Fruit fly (Drosophila melanogaster) whole organism, embryonic: ENCODE data around the gene Elp3.
A peak's percentile ranks its signal among the peaks of the same experiment; 100 is the strongest.

Experiments used
- Abd-B ChIP-seq: fragments of 200-800 bp; sonication (Bioruptor generic); optimal IDR thresholded peaks from 2 replicates; lab custom pipeline; 2018; ENCODE audit warnings: missing biosample characterization, mild to moderate bottlenecking, missing genetic modification characterization, moderate library complexity
- Ada2b ChIP-seq: fragments of 200-800 bp; sonication (Bioruptor generic); IDR thresholded peaks from 2 replicates; pipeline ENCODE4 v1.3.6; 2022; ENCODE audit warnings: missing biosample characterization, missing genetic modification characterization
- CG10462 ChIP-seq: fragments of 200-800 bp; sonication (Bioruptor generic); optimal IDR thresholded peaks from 2 replicates; lab custom pipeline; 2016; ENCODE audit warnings: missing biosample characterization, missing genetic modification characterization
- CG12391 ChIP-seq: fragments of 200-800 bp; sonication (Bioruptor generic); optimal IDR thresholded peaks from 3 replicates; lab custom pipeline; 2018; ENCODE audit warnings: missing biosample characterization, mild to moderate bottlenecking, missing genetic modification characterization, moderate library complexity
- CG13123 ChIP-seq: fragments of 200-800 bp; sonication (Bioruptor generic); optimal IDR thresholded peaks from 2 replicates; lab custom pipeline; 2016; ENCODE audit warnings: missing biosample characterization, missing genetic modification characterization
- CG14667 ChIP-seq: fragments of 200-800 bp; sonication (Bioruptor generic); IDR thresholded peaks from 2 replicates; pipeline ENCODE4 v1.3.6; 2022; ENCODE audit warnings: missing biosample characterization, missing genetic modification characterization
- CG14965 ChIP-seq: fragments of 200-800 bp; sonication (Bioruptor generic); optimal IDR thresholded peaks from 2 replicates; lab custom pipeline; 2016; ENCODE audit warnings: missing biosample characterization, missing genetic modification characterization, borderline replicate concordance
- CG17912 ChIP-seq: fragments of 200-800 bp; sonication (Bioruptor generic); optimal IDR thresholded peaks from 2 replicates; lab custom pipeline; 2018; ENCODE audit warnings: missing biosample characterization, mild to moderate bottlenecking, missing genetic modification characterization
- CG3065 ChIP-seq: fragments of 200-800 bp; sonication (Bioruptor generic); optimal IDR thresholded peaks from 2 replicates; lab custom pipeline; 2016; ENCODE audit warnings: missing biosample characterization, missing genetic modification characterization
- CG4282 ChIP-seq: fragments of 200-800 bp; sonication (Bioruptor generic); optimal IDR thresholded peaks from 2 replicates; lab custom pipeline; 2016; ENCODE audit warnings: missing biosample characterization, missing genetic modification characterization
- CG6813 ChIP-seq: fragments of 200-800 bp; sonication (Bioruptor generic); optimal IDR thresholded peaks from 2 replicates; lab custom pipeline; 2017; ENCODE audit warnings: missing biosample characterization, missing genetic modification characterization, mild to moderate bottlenecking, moderate library complexity, missing genetic modification reagents
- CG6854 ChIP-seq: fragments of 200-800 bp; sonication (Bioruptor generic); optimal IDR thresholded peaks from 3 replicates; lab custom pipeline; 2017; ENCODE audit warnings: missing biosample characterization, mild to moderate bottlenecking, missing genetic modification characterization
- CG7372 ChIP-seq: fragments of 200-800 bp; sonication (Bioruptor generic); IDR thresholded peaks from 2 replicates; pipeline ENCODE4 v1.3.6; 2022; ENCODE audit warnings: missing biosample characterization, missing genetic modification characterization
- CG7556 ChIP-seq: fragments of 200-800 bp; sonication (Bioruptor generic); optimal IDR thresholded peaks from 2 replicates; lab custom pipeline; 2017; ENCODE audit warnings: missing biosample characterization, mild to moderate bottlenecking, missing genetic modification characterization
- CG9215 ChIP-seq: fragments of 200-800 bp; sonication (Bioruptor generic); IDR thresholded peaks from 2 replicates; pipeline ENCODE4 v1.3.6; 2022; ENCODE audit warnings: missing biosample characterization, missing genetic modification characterization
- CG9797 ChIP-seq: fragments of 200-800 bp; sonication (Bioruptor generic); optimal IDR thresholded peaks from 3 replicates; lab custom pipeline; 2018; ENCODE audit warnings: missing biosample characterization, mild to moderate bottlenecking, missing genetic modification characterization
- CHES-1-like ChIP-seq: fragments of 200-800 bp; sonication (Bioruptor generic); optimal IDR thresholded peaks from 2 replicates; lab custom pipeline; 2016; ENCODE audit warnings: missing biosample characterization, missing genetic modification characterization
- D19A ChIP-seq: fragments of 200-800 bp; optimal IDR thresholded peaks from 3 replicates; lab custom pipeline; 2019; ENCODE audit warnings: missing biosample characterization, mild to moderate bottlenecking, missing genetic modification characterization, moderate library complexity
- Doc3 ChIP-seq: fragments of 200-800 bp; sonication (Bioruptor generic); IDR thresholded peaks from 3 replicates; pipeline ENCODE4 v1.3.6; 2022; ENCODE audit warnings: missing biosample characterization, missing genetic modification characterization; ENCODE audit not compliant: partially characterized antibody
- Drgx ChIP-seq: fragments of 200-800 bp; sonication (Bioruptor generic); IDR thresholded peaks from 2 replicates; pipeline ENCODE4 v1.3.6; 2022; ENCODE audit warnings: missing biosample characterization, missing genetic modification characterization
- Fer2 ChIP-seq: fragments of 200-800 bp; sonication (Bioruptor generic); optimal IDR thresholded peaks from 2 replicates; lab custom pipeline; 2018; ENCODE audit warnings: missing biosample characterization, mild to moderate bottlenecking, missing genetic modification characterization, moderate library complexity
- Meics ChIP-seq: fragments of 200-800 bp; sonication (Bioruptor generic); optimal IDR thresholded peaks from 2 replicates; lab custom pipeline; 2017; ENCODE audit warnings: missing biosample characterization, mild to moderate bottlenecking, missing genetic modification characterization
- Myb ChIP-seq: fragments of 200-800 bp; sonication (Bioruptor generic); optimal IDR thresholded peaks from 2 replicates; lab custom pipeline; 2016; ENCODE audit warnings: missing biosample characterization, missing genetic modification characterization
- NK7.1 ChIP-seq: fragments of 200-800 bp; sonication (Bioruptor generic); optimal IDR thresholded peaks from 3 replicates; lab custom pipeline; 2016; ENCODE audit warnings: missing biosample characterization, missing genetic modification characterization
- Nf-YB ChIP-seq: fragments of 200-800 bp; sonication (Bioruptor generic); optimal IDR thresholded peaks from 3 replicates; lab custom pipeline; 2019; ENCODE audit warnings: missing biosample characterization, mild to moderate bottlenecking, missing genetic modification characterization, moderate library complexity
- Ravus ChIP-seq: fragments of 200-800 bp; sonication (Bioruptor generic); IDR thresholded peaks from 2 replicates; pipeline ENCODE4 v1.3.6; 2022; ENCODE audit warnings: missing biosample characterization, missing genetic modification characterization
- Scr ChIP-seq: fragments of 200-800 bp; sonication (Bioruptor generic); IDR thresholded peaks from 2 replicates; pipeline ENCODE4 v1.3.6; 2022; ENCODE audit warnings: missing biosample characterization, missing genetic modification characterization; ENCODE audit not compliant: partially characterized antibody
- Sox100B ChIP-seq: fragments of 200-800 bp; sonication (Bioruptor generic); optimal IDR thresholded peaks from 3 replicates; lab custom pipeline; 2018; ENCODE audit warnings: missing biosample characterization, mild to moderate bottlenecking, missing genetic modification characterization
- Spps ChIP-seq: fragments of 200-800 bp; sonication (Bioruptor generic); optimal IDR thresholded peaks from 2 replicates; lab custom pipeline; 2018; ENCODE audit warnings: missing biosample characterization, mild to moderate bottlenecking, missing genetic modification characterization
- Sry-β ChIP-seq: fragments of 200-800 bp; sonication (Bioruptor generic); optimal IDR thresholded peaks from 2 replicates; lab custom pipeline; 2018; ENCODE audit warnings: missing biosample characterization, mild to moderate bottlenecking, missing genetic modification characterization, moderate library complexity
- Ssrp ChIP-seq: fragments of 200-800 bp; sonication (Bioruptor generic); optimal IDR thresholded peaks from 2 replicates; lab custom pipeline; 2018; ENCODE audit warnings: missing biosample characterization, mild to moderate bottlenecking, missing genetic modification characterization, moderate library complexity
- Xbp1 ChIP-seq: fragments of 200-800 bp; sonication (Bioruptor generic); optimal IDR thresholded peaks from 3 replicates; lab custom pipeline; 2016; ENCODE audit warnings: missing biosample characterization, mild to moderate bottlenecking, missing genetic modification characterization
- aop ChIP-seq: fragments of 200-800 bp; sonication (Bioruptor generic); IDR thresholded peaks from 2 replicates; pipeline ENCODE4 v1.3.6; 2022; ENCODE audit warnings: missing biosample characterization, missing genetic modification characterization
- ara ChIP-seq: fragments of 200-800 bp; sonication (Bioruptor generic); IDR thresholded peaks from 2 replicates; pipeline ENCODE4 v1.3.6; 2022; ENCODE audit warnings: missing biosample characterization, missing genetic modification characterization
- ash1 ChIP-seq: fragments of 200-800 bp; sonication (Bioruptor generic); optimal IDR thresholded peaks from 2 replicates; lab custom pipeline; 2018; ENCODE audit warnings: missing biosample characterization, mild to moderate bottlenecking, missing genetic modification characterization
- bigmax ChIP-seq: fragments of 200-800 bp; sonication (Bioruptor generic); optimal IDR thresholded peaks from 2 replicates; lab custom pipeline; 2018; ENCODE audit warnings: missing biosample characterization, mild to moderate bottlenecking, missing genetic modification characterization
- inv ChIP-seq: fragments of 200-800 bp; sonication (Bioruptor generic); IDR thresholded peaks from 2 replicates; pipeline ENCODE4 v1.3.6; 2022; ENCODE audit warnings: missing biosample characterization, missing genetic modification characterization; ENCODE audit not compliant: partially characterized antibody
- lilli ChIP-seq: fragments of 200-800 bp; sonication (Bioruptor generic); optimal IDR thresholded peaks from 3 replicates; lab custom pipeline; 2016; ENCODE audit warnings: missing biosample characterization, missing genetic modification characterization
- lola ChIP-seq, 3 experiments: fragments of >200 bp in 2 of 3; fragments of 200-800 bp in 1 of 3; sonication (Bioruptor generic) in 1 of 3; optimal IDR thresholded peaks; 2 replicates each; lab custom pipeline; 2017 to 2019; ENCODE audit warnings: missing biosample characterization in 3 of 3, missing genetic modification characterization in 3 of 3, mild to moderate bottlenecking in 1 of 3, moderate library complexity in 1 of 3
- mld ChIP-seq: fragments of 200-800 bp; sonication (Bioruptor generic); IDR thresholded peaks from 3 replicates; pipeline ENCODE4 v1.3.6; 2022; ENCODE audit warnings: missing biosample characterization, missing genetic modification characterization; ENCODE audit not compliant: partially characterized antibody
- oc ChIP-seq: fragments of 200-800 bp; sonication (Bioruptor generic); optimal IDR thresholded peaks from 2 replicates; lab custom pipeline; 2018; ENCODE audit warnings: missing biosample characterization, mild to moderate bottlenecking, missing genetic modification characterization, moderate library complexity
- psq ChIP-seq: fragments of 200-800 bp; sonication (Bioruptor generic); optimal IDR thresholded peaks from 2 replicates; lab custom pipeline; 2017; ENCODE audit warnings: missing biosample characterization, missing genetic modification characterization
- repo ChIP-seq: fragments of 200-800 bp; sonication (Bioruptor generic); optimal IDR thresholded peaks from 2 replicates; lab custom pipeline; 2016; ENCODE audit warnings: missing biosample characterization, missing genetic modification characterization
- rib ChIP-seq: fragments of 200-800 bp; sonication (Bioruptor generic); IDR thresholded peaks from 2 replicates; pipeline ENCODE4 v1.3.6; 2022; ENCODE audit warnings: missing biosample characterization, missing genetic modification characterization
- row ChIP-seq: fragments of 200-800 bp; sonication (Bioruptor generic); IDR thresholded peaks from 3 replicates; pipeline ENCODE4 v1.3.6; 2022; ENCODE audit warnings: missing biosample characterization, missing genetic modification characterization
- slbo ChIP-seq: fragments of 200-800 bp; sonication (Bioruptor generic); IDR thresholded peaks from 2 replicates; pipeline ENCODE4 v1.3.6; 2022; ENCODE audit warnings: missing biosample characterization, missing genetic modification characterization
- tio ChIP-seq: fragments of 200-800 bp; sonication (Bioruptor generic); optimal IDR thresholded peaks from 2 replicates; lab custom pipeline; 2017; ENCODE audit warnings: missing biosample characterization, missing genetic modification characterization, inconsistent platforms
- tx ChIP-seq: fragments of 200-800 bp; sonication (Bioruptor generic); optimal IDR thresholded peaks from 2 replicates; lab custom pipeline; 2016; ENCODE audit warnings: missing biosample characterization, missing genetic modification characterization
- wor ChIP-seq: fragments of 200-800 bp; sonication (Bioruptor generic); IDR thresholded peaks from 2 replicates; pipeline ENCODE4 v1.3.6; 2022; ENCODE audit warnings: missing biosample characterization, missing genetic modification characterization
- zen2 ChIP-seq: fragments of 200-800 bp; sonication (Bioruptor generic); IDR thresholded peaks from 3 replicates; pipeline ENCODE4 v1.3.6; 2022; ENCODE audit warnings: missing biosample characterization, missing genetic modification characterization; ENCODE audit not compliant: partially characterized antibody

Gene Elp3

dm6 chr2L:4454009-4454689 is 9.6 kb downstream of the Elp3 start, which contains the start of the genes Secp43 and ND-B8:
Secp43 (minus strand) TSS chr2L:4454453.
ND-B8 (plus strand) TSS chr2L:4454626.
- TF ChIP-seq CG12391 (tag; lab: Kevin White, UChicago) (peak; percentile 24), tio (GFP tag; lab: Kevin White, UChicago) (no peak), psq (GFP tag; lab: Kevin White, UChicago) (no peak), CG3065 (GFP tag; lab: Kevin White, UChicago) (no peak), Ada2b (GFP tag; lab: Robert Waterston, UW) (no peak), Spps (no peak), CG14965 (no peak), Scr (GFP tag; lab: Robert Waterston, UW) (peak; percentile 74), ara (GFP tag; lab: Robert Waterston, UW) (no peak), CG9215 (GFP tag; lab: Robert Waterston, UW) (no peak), CG4282 (GFP tag; lab: Kevin White, UChicago) (no peak), lilli (GFP tag; lab: Kevin White, UChicago) (no peak), CG7372 (GFP tag; lab: Robert Waterston, UW) (no peak), repo (no peak), CG17912 (peak; percentile 11), Myb (GFP tag; lab: Kevin White, UChicago) (peak; percentile 99), Drgx (GFP tag; lab: Robert Waterston, UW) (no peak), aop (GFP tag; lab: Robert Waterston, UW) (no peak), mld (GFP tag; lab: Robert Waterston, UW) (peak; percentile 73; the same call in 2 of the 3 replicates), CHES-1-like (GFP tag; lab: Kevin White, UChicago) (peak; percentile 46), Xbp1 (peak; percentile 0), Fer2 (tag; lab: Kevin White, UChicago) (no peak), Sry-β (GFP tag; lab: Kevin White, UChicago) (no peak), Ssrp (tag; lab: Kevin White, UChicago) (no peak), slbo (GFP tag; lab: Robert Waterston, UW) (no peak), D19A (tag; lab: Kevin White, UChicago) (peak; percentile 18), Sox100B (GFP tag; lab: Kevin White, UChicago) (no peak), CG9797 (GFP tag; lab: Kevin White, UChicago) (peak; percentile 41), CG6854 (GFP tag; lab: Kevin White, UChicago) (no peak), wor (GFP tag; lab: Robert Waterston, UW) (no peak), ash1 (GFP tag; lab: Kevin White, UChicago) (no peak), Meics (GFP tag; lab: Kevin White, UChicago) (no peak), bigmax (GFP tag; lab: Kevin White, UChicago) (no peak), Ravus (no peak), zen2 (GFP tag; lab: Robert Waterston, UW) (peak; percentile 54; the same call in 1 of the 3 replicates), rib (GFP tag; lab: Robert Waterston, UW) (no peak), lola (GFP tag; optimal IDR thresholded peaks at IDR 0.05; lab: Kevin White, UChicago) (no peak), Nf-YB (GFP tag; lab: Kevin White, UChicago) (no peak), tx (GFP tag; lab: Kevin White, UChicago) (no peak), CG13123 (GFP tag; lab: Kevin White, UChicago) (no peak), CG7556 (no peak), Doc3 (GFP tag; lab: Robert Waterston, UW) (peak; percentile 71), CG6813 (GFP tag; lab: Kevin White, UChicago) (no peak), inv (GFP tag; lab: Robert Waterston, UW) (peak; percentile 63; the same call in 1 of the 2 replicates), NK7.1 (GFP tag; lab: Kevin White, UChicago) (no peak), CG10462 (GFP tag; lab: Kevin White, UChicago) (no peak), Abd-B (GFP tag; lab: Kevin White, UChicago) (peak; percentile 45), oc (tag; lab: Kevin White, UChicago) (no peak), CG14667 (GFP tag; lab: Robert Waterston, UW) (no peak), row (GFP tag; lab: Robert Waterston, UW) (0 out of 3 replicates have a peak, but pooled peaks have one; percentile 8)
